Fruit fly (Drosophila melanogaster): ENCODE data around the gene B52.
A peak's percentile ranks its signal among the peaks of the same experiment; 100 is the strongest.

Gene B52

DNA sequence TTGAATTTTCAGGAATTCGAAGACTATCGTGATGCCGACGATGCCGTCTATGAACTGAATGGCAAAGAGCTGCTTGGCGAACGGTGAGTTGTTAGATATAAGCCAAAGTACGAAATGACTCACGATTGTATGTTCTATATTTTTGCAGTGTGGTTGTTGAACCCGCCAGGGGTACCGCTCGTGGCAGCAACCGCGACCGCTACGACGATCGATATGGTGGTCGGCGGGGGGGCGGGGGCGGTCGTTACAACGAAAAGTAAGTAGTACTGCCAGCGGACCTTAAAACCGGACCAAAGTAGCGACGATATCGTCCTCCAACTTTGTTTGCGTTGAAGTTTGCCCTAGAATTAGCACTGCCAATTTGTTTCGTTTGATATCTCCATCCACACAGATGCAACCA lies 1.0 kb downstream of the B52 start:
- no peak for TF ChIP-seq CG17801 (GFP tag; optimal IDR thresholded peaks at IDR 0.05; ENCODE audit: partially characterized antibody)

DNA sequence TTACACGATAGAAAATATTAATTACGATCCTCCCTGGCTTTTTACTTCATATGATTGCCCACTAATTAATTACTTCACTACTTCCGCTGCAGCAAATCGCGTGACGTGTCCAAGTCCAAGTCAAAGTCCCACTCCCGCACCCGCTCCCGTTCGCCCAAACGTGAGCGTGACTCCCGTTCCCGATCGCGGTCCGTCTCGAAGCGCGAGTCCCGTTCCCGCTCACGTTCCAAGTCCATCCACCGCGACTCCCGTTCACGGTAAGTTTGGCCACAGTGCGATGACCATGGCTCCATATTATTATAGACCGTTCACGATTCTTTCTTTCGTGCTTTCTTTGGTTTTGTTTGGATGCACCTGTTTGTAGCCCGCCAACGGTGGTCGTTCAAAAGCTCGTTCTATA lies 4.9 kb downstream of the B52 start:
- no peak for TF ChIP-seq CG17801 (GFP tag; optimal IDR thresholded peaks at IDR 0.05; ENCODE audit: partially characterized antibody)

DNA sequence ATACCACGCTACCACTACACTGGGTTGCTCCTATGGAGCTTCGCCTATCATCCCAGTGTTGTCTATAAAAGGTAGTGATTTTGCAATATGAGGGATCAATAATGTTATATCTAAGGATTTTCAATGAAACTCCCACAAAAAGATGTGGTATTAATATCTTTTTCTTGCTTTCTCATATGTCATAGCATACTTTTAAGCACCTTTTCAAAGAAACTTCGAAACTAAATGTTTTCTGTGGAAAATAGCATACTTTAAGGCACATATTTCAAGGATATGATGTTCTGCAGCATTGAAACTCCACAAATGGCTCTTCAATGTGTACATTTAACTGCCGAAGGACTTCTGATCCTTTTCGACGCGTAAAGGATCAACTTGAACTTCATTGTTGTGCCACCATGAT lies 11.8 kb downstream of the B52 start:
- no peak for TF ChIP-seq CG17801 (GFP tag; optimal IDR thresholded peaks at IDR 0.05; ENCODE audit: partially characterized antibody)

DNA sequence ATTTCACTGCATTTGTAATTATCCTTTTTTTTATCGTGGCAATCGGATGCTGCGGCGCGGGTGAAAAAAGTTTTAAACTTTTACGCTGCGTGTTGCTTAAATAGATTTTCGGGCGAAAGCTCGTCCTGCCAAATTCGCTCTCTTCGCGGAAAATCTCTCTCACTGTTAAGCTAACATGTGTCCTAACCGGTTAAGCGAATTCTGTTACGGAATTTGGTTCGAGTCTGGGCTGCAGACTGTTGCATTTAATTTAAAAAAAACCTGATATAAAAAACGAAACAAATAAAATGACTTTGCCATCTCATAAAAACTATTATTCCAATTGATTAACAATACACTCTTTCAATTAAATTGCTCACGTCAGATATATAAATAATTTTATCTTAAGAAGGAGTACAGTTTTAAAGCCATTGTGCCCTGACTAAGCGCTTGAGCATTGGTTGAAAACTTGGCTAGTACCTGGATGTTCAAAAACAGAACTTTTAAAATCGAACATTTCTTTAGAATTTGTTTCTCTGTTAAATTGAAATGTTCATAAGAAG lies 13.5 kb downstream of the B52 start, which contains the start of gene Task6:
Task6 (minus strand) TSS at position 51 of the 542 bp plus-strand sequence.
- TF ChIP-seq CG17801 (GFP tag; optimal IDR thresholded peaks at IDR 0.05; ENCODE audit: partially characterized antibody) = no peak

DNA sequence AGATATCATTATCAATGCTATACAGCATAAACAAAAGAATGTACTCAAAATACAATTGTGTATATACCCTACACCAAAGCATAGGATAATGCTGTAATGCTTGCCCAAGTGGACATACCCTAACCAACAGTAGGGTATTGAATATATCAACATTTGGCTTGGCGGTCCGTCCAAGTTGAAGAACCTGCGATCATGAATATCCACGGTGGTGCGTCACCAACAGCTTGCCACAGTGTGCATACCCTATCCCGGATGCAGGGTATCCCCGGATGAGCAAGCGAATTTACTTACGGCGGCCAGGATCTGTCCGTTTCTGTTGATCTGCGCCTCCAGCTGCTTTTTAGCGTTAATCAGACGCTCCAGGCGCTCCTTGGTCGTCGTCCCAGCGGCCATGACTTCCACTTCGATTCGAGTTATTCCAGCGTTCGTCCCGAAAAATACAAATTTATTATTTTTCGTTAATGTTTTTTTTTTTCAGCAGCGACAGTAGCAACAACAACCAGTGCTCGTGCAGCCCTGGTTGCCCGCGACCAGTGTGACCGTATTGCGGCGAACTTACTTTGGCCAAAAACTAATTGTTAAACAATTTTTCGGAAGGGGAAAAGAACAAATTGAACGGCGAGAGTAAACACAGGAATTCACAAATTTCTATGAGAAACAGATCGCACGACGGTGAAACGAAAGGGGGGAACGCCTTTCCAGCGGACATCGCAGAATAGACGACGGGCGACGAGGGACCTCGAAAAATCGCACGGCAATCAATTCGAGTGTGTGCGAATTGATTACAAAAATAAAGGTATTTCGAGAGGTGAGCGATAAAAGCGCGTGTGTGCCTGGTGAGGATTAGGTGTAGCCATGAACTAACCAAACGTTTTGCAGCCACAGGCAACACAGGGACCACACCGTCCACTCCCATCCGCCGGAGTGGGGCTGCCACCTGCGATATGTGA lies 15.3 kb downstream of the B52 start, which contains the start of the genes Lkb1 and CG9588:
Lkb1 (plus strand) TSS at position 413 of the 950 bp plus-strand sequence.
CG9588 (minus strand) TSS at position 545 of the 950 bp plus-strand sequence.
- TF ChIP-seq CG17801 (GFP tag; optimal IDR thresholded peaks at IDR 0.05; ENCODE audit: partially characterized antibody) = no peak

DNA sequence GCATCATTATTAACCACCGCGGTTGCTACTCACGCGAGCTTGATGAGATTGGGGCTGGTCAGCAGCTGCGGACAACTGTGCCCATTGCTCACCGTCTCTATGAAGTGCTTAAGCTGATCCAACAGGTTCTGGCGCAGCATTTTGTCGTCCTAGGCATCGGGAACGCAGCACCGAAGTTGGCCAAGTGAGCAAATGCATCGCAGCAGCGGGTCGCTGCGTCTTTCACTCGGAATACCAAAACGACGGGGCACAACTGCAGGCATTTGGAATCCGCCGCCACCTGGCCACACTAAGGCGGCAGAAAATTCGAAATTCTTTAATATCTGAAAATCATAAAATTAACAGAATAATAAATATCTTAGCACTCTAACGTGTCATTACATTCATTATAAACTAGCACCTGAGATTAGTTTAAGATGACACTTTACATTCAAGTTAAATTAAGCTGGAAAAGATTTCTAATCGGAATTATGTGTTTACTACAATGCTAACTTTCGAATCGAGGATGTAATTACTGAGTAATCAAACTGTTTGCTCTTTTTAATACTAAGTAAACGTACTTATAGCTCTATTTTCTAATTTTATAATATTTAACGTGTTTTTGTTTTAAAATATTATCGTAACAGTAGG lies 22.0 kb downstream of the B52 start:
- no peak for TF ChIP-seq CG17801 (GFP tag; optimal IDR thresholded peaks at IDR 0.05; ENCODE audit: partially characterized antibody)

DNA sequence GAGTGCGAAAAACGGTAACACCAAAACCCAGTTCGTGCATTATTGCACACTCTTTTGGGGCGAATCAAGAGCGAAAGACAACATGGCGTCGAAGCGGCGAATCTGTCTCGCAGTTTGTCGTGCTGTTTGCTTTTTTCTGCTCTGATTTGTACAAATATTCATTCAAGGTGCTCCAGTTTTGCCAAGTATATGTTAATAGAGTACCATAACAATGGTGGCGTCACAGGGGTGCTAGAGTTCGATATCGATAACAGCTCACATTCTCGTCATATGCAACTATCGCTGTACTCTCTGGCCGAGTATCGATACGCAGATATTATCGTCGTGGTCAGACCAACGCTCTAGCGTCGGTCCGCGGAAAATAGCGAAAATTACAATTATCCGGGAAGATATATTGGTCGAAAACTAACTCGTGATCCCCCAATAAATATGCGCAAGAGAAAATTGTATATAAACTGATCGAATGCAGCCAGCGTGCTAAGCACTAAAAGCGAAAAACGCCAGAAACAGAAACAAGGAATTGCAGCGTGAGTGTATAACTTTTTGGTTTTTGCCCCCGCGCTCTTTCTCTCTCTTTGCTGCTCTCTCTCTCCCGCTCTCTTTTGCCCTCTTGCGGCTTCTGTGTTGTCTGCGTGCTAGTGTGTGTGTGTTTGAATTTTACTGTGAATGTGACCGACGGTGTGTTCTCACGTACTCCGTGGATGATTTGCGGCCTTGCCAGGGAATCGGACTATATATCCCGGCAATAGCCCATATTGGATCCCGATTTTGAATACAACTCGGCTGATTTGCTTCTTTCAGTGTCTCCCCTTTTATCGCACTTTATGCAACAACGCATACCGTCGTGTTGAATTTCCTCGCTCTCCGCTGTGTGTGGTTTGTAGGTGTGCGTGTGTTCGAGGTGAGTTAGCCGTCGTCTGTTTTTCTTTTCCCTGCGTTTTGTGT lies 22.8 kb downstream of the B52 start, which contains the start of gene flfl:
flfl (plus strand) TSS at position 298 of the 945 bp plus-strand sequence.
- TF ChIP-seq CG17801 (GFP tag; optimal IDR thresholded peaks at IDR 0.05; ENCODE audit: partially characterized antibody) = peak; percentile 31

DNA sequence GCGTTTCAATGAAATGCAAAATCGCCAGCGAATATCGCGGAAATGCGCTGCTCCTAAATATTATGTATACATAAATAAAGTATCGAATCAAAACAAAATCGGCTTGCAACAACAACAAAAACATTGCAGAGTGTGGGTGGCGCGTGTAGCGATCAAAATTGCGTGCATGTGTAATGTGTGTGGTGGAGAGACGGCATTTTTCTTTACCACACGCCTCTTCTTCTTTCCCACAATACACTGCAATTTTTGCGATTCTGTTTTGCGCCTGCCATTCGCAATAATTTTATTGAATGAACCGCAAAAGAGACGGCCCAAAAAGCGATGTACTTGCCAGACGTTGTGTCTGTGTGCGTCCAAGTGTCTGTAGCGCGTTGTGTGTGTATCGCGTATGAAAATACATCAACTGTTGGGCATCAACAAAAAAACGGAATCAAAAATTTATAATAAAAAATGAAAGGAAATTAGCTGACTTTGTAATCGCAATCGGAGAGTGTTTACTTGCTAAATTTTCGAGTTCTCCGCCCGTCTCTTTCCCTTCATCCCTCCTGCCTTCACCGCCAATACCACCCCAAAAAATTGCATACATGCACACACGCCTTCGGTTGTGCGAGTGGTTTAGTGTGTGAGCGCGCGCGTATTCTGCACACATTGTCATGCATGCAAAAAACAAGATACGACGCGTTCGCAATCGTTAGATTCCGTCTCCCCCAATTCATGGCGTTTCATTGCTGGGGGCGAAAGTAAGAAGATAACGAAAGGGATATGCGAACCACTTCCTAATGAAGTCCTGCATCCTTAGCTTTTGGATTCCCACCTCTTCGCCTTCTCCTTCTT lies 23.7 kb downstream of the B52 start:
- TF ChIP-seq CG17801 (GFP tag; optimal IDR thresholded peaks at IDR 0.05; ENCODE audit: partially characterized antibody) = no peak

DNA sequence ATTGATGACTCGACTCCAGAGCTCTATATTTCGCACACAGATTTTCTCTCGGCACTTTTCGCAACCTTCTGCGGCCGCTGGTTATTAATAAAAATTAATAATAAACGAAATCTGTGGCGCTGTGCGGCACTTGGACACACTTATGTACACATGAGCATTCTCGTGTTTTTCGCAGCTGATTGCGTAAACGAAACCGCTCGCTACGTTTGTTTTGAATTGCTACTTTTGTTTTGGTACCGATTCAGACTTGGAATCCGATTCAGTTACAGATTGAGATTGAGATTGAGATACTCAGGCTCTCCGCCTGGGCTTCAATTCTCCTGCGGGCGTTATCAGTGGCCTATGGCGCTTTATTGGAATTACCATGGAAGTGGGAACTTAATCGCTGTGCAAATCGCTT lies 24.9 kb downstream of the B52 start:
- no peak for TF ChIP-seq CG17801 (GFP tag; optimal IDR thresholded peaks at IDR 0.05; ENCODE audit: partially characterized antibody)

DNA sequence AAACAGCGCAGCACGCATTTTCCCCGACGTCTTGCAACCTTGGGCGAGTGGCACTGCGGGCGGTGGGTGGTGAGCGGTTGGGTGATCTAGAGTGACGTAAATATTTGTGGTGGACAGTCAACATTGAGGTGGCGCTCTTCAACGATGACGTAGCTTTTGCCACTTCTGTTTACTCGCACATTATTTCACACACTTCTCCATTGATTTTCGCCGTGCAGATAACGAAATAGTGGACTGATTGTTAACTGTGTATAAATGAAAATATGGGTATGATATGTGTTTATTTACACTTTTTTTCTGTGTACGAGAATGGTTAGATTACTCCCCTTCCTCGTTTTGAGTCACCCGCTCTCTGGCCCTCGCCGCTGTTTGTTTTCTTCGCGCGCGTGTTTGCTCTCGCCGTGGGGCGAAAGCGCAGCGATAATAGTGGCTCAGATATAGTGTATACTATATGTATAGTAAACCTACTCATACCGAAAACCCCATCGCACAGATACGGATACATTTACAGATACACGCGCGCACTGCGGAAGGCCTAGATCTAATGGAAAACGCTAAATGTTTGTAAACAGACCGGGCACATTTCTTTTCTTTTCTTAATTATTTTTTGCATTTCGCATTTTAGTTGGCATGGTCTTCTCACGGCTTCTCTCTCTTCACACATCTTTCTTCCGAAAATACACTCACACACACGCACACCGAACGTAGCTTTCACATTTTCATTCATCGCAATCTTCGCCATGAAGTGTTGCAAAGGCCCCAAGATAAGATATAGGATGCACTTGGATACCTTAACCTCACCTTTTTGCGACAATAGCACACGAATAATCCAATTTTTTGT lies 25.5 kb downstream of the B52 start, which contains the start of gene omd:
omd (minus strand) TSS at position 840 of the 841 bp plus-strand sequence.
- no peak for TF ChIP-seq CG17801 (GFP tag; optimal IDR thresholded peaks at IDR 0.05; ENCODE audit: partially characterized antibody)

DNA sequence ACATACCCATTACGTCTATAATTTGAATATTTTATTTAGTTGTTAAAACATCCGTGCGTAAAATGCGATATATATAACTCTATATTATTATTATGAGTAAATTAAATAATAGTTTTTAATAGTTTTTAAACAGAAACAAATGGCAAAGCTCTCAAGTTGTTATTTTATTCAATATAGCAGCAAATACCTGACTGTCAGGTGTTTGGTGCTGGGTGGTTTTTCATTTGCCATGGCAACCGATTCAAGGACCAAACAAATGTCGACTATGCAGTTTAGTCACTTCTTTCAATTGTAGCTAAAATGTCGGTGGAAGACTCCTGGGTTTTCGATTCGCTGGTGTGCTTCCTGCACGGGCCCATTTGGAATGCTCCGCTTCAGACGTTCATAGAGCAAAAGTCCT lies 32.6 kb downstream of the B52 start, which contains the start of gene CG14367:
CG14367 (plus strand) TSS at position 301 of the 400 bp plus-strand sequence.
- no peak for TF ChIP-seq CG17801 (GFP tag; optimal IDR thresholded peaks at IDR 0.05; ENCODE audit: partially characterized antibody)

DNA sequence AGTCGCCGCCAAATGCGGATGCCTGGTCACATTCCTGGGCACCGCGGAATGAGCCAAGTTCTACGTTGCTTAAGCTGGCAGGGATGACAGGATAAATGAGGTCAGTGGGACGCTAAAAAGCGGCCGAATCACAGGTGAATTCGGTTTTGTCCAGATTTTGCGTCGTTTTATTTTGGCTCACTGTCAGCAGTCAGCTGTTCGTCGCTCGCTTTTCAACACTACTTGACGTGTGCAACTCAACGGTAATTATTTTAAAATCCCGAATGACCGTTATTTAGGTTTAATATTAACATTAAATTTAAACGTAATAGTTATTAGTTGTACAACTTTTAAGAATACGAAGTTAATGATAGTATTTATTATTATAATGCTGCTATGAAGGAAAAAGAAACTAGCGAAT lies 38.2 kb downstream of the B52 start:
- no peak for TF ChIP-seq CG17801 (GFP tag; optimal IDR thresholded peaks at IDR 0.05; ENCODE audit: partially characterized antibody)

DNA sequence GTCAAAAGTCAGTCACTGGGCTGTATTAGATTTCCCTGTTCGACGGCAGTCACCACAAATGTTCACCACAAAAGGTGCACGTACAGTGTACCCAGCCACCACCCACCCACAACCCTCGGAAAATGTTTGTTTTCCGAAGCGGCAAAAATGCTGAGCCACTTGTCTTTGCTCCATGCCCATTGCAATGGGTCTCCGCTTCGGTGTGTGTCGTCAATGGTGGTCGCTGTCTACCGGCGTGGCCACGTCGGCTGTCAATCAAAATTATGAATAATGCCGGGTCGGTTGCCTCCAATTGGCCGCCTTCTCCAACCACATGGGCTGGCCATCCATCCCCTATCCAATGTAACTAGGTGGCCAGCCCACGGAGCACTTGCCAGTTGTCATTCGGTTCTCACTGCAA lies 39.1 kb downstream of the B52 start, which contains the start of gene ninaB:
ninaB (plus strand) TSS at position 374 of the 400 bp plus-strand sequence.
- TF ChIP-seq CG17801 (GFP tag; optimal IDR thresholded peaks at IDR 0.05; ENCODE audit: partially characterized antibody) = no peak

Data from ovary, adult (tissue).